Worm (Caenorhabditis elegans): ENCODE measurements around the gene lact-3.

Gene lact-3

ce11 chrII:10627963-10628362 lies 29.5 kb downstream of the lact-3 start, which contains the start of gene M28.8:
Gene M28.8, plus strand, starts transcription at chrII:10628263.
- no peak for TF ChIP-seq unc-62 (GFP tag; optimal IDR thresholded peaks at IDR 0.05)
- TF ChIP-seq elt-1 (tag; optimal IDR thresholded peaks at IDR 0.05): no peak
- no peak for TF ChIP-seq mml-1 (tag; optimal IDR thresholded peaks at IDR 0.05)
- TF ChIP-seq ztf-4 (tag; optimal IDR thresholded peaks at IDR 0.05): no peak
- no peak for TF ChIP-seq pha-4 (tag; optimal IDR thresholded peaks at IDR 0.05)
- no peak for TF ChIP-seq R02D3.7 (tag; optimal IDR thresholded peaks at IDR 0.05)
- no peak for TF ChIP-seq elt-2 (tag; optimal IDR thresholded peaks at IDR 0.05)
- TF ChIP-seq nfya-1 (tag; optimal IDR thresholded peaks at IDR 0.05; ENCODE audit: insufficient read depth): no peak
- no peak for TF ChIP-seq zag-1 (tag; optimal IDR thresholded peaks at IDR 0.05)
- no peak for TF ChIP-seq nhr-12 (tag; optimal IDR thresholded peaks at IDR 0.05)
- TF ChIP-seq tbx-2 (tag; optimal IDR thresholded peaks at IDR 0.05): no peak
- TF ChIP-seq snpc-4 (tag; optimal IDR thresholded peaks at IDR 0.05): no peak
- no peak for TF ChIP-seq nhr-77 (tag; optimal IDR thresholded peaks at IDR 0.05)
- no peak for TF ChIP-seq ceh-28 (tag; optimal IDR thresholded peaks at IDR 0.05)
- no peak for TF ChIP-seq unc-39 (tag; optimal IDR thresholded peaks at IDR 0.05)
- TF ChIP-seq sea-2 (GFP tag; optimal IDR thresholded peaks at IDR 0.05): no peak

- no peak for TF ChIP-seq aly-2 (tag; optimal IDR thresholded peaks at IDR 0.05)
- no peak for TF ChIP-seq lin-15B (tag; optimal IDR thresholded peaks at IDR 0.05)
- TF ChIP-seq nhr-76 (tag; optimal IDR thresholded peaks at IDR 0.05): no peak
- peak; percentile 84 for TF ChIP-seq elt-2 (tag; optimal IDR thresholded peaks at IDR 0.05)
- TF ChIP-seq pqm-1 (tag; optimal IDR thresholded peaks at IDR 0.05): peak; percentile 38
- no peak for TF ChIP-seq nhr-25 (tag; optimal IDR thresholded peaks at IDR 0.05)
- no peak for TF ChIP-seq skn-1 (tag; optimal IDR thresholded peaks at IDR 0.05)
- no peak for TF ChIP-seq ceh-9 (tag; optimal IDR thresholded peaks at IDR 0.05)
- peak; percentile 38 for TF ChIP-seq jun-1 (tag; optimal IDR thresholded peaks at IDR 0.05)
- no peak for TF ChIP-seq ceh-82 (tag; optimal IDR thresholded peaks at IDR 0.05)
- no peak for TF ChIP-seq ama-1 (optimal IDR thresholded peaks at IDR 0.05)
- TF ChIP-seq zag-1 (tag; optimal IDR thresholded peaks at IDR 0.05): no peak
- no peak for TF ChIP-seq eor-1 (tag; optimal IDR thresholded peaks at IDR 0.05)
- no peak for TF ChIP-seq ztf-11 (tag; optimal IDR thresholded peaks at IDR 0.05)
- no peak for TF ChIP-seq nhr-11 (tag; optimal IDR thresholded peaks at IDR 0.05)
- no peak for TF ChIP-seq egl-5 (tag; optimal IDR thresholded peaks at IDR 0.05)
- no peak for TF ChIP-seq nhr-12 (tag; optimal IDR thresholded peaks at IDR 0.05)
- no peak for TF ChIP-seq nfya-1 (tag; optimal IDR thresholded peaks at IDR 0.05; ENCODE audit: insufficient read depth)
- no peak for TF ChIP-seq ceh-28 (tag; optimal IDR thresholded peaks at IDR 0.05)
Measured at ce11 chrII:10627086-10627485, 30.4 kb downstream of the lact-3 start.

DNA sequence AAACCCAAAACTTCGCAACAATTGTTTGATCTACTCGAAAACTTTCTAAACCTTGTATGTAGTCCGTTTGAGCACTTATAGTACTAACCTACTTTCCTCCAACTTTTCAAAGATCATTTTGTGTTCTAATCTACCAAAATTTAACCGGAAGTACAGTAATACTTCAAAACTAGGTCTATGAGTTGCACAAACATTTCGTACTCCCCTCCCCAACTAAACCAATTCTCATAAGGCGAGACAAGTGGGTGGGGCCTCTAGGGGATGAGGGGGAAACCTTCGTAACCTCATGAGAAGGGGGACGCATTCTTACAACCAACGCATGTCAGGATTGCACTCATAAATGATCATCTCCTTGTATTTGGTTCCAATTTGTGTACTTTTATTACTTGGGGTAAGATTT lies 35.5 kb downstream of the lact-3 start, which contains the start of gene cutl-9:
cutl-9 (plus strand) TSS at position 301 of the 400 bp plus-strand sequence.
- TF ChIP-seq ztf-4 (tag; optimal IDR thresholded peaks at IDR 0.05) (no peak), unc-39 (tag; optimal IDR thresholded peaks at IDR 0.05) (no peak), ceh-82 (tag; optimal IDR thresholded peaks at IDR 0.05) (no peak), mml-1 (tag; optimal IDR thresholded peaks at IDR 0.05) (no peak)

- TF ChIP-seq ceh-16 (tag; optimal IDR thresholded peaks at IDR 0.05): no peak
- no peak for TF ChIP-seq elt-3 (tag; optimal IDR thresholded peaks at IDR 0.05)
- no peak for TF ChIP-seq ztf-11 (tag; optimal IDR thresholded peaks at IDR 0.05)
- no peak for TF ChIP-seq daf-12 (tag; optimal IDR thresholded peaks at IDR 0.05)
- no peak for TF ChIP-seq nhr-12 (tag; optimal IDR thresholded peaks at IDR 0.05)
- TF ChIP-seq lsy-12 (tag; optimal IDR thresholded peaks at IDR 0.05): no peak
- TF ChIP-seq nhr-237 (tag; optimal IDR thresholded peaks at IDR 0.05): no peak
- TF ChIP-seq skn-1 (tag; optimal IDR thresholded peaks at IDR 0.05): no peak
- no peak for TF ChIP-seq egl-27 (tag; optimal IDR thresholded peaks at IDR 0.05)
- TF ChIP-seq nhr-67 (tag; optimal IDR thresholded peaks at IDR 0.05): no peak
- TF ChIP-seq hmg-11 (tag; optimal IDR thresholded peaks at IDR 0.05): no peak
- TF ChIP-seq lin-39 (tag; optimal IDR thresholded peaks at IDR 0.05): no peak
- TF ChIP-seq sea-2 (GFP tag; optimal IDR thresholded peaks at IDR 0.05): no peak
- no peak for TF ChIP-seq ceh-28 (tag; optimal IDR thresholded peaks at IDR 0.05)
- no peak for TF ChIP-seq ZK546.5 (tag; optimal IDR thresholded peaks at IDR 0.05)
- no peak for TF ChIP-seq ztf-4 (tag; optimal IDR thresholded peaks at IDR 0.05)
- no peak for TF ChIP-seq egl-5 (tag; optimal IDR thresholded peaks at IDR 0.05)
- no peak for TF ChIP-seq aly-2 (tag; optimal IDR thresholded peaks at IDR 0.05)
- TF ChIP-seq unc-62 (GFP tag; optimal IDR thresholded peaks at IDR 0.05): no peak
Measured at ce11 chrII:10618157-10618556, 39.3 kb downstream of the lact-3 start, which contains the start of gene C14A4.13. Gene C14A4.13, plus strand, starts transcription at chrII:10618457.
